Fruit fly (Drosophila melanogaster) whole organism, adult: ENCODE measurements around the gene CG12123.

Experiments used
- CG7045 ChIP-seq: fragments of 200-800 bp; sonication (Bioruptor generic); optimal IDR thresholded peaks from 2 replicates; lab custom pipeline; 2017; ENCODE audit warnings: missing biosample characterization, mild to moderate bottlenecking, missing genetic modification characterization
- Crg-1 ChIP-seq: fragments of 200-800 bp; sonication (Bioruptor generic); optimal IDR thresholded peaks from 2 replicates; lab custom pipeline; 2016; ENCODE audit warnings: missing biosample characterization, missing genetic modification characterization

- TF ChIP-seq CG7045 (GFP tag; lab: Kevin White, UChicago) (no peak), Crg-1 (GFP tag; lab: Kevin White, UChicago) (no peak)
Measured at dm6 chrX:8450214-8450904, 8.2 kb upstream of the CG12123 start.
